Fruit fly (Drosophila melanogaster): ENCODE results near the gene Or19b.
"Not testable (repeated sequence)": the region's sequence is repeated elsewhere in the genome, so short reads cannot be mapped to it uniquely, and the experiment has no call there.

Or19b gene

dm6 chrX:20094098-20094497, at the start of gene Or19b:
Gene Or19b, plus strand, starts transcription at chrX:20094398.
- not testable (repeated sequence) for TF ChIP-seq Blimp-1, CG6276, lz (GFP tag; optimal IDR thresholded peaks at IDR 0.05)

dm6 chrX:20050994-20051393, 43.2 kb upstream of the Or19b start, which contains the start of gene CG9570:
Gene CG9570, plus strand, starts transcription at chrX:20051294.
- no peak for TF ChIP-seq CG7368 (GFP tag; optimal IDR thresholded peaks at IDR 0.05)
- no peak for TF ChIP-seq svp (GFP tag)
- no peak for TF ChIP-seq achi (GFP tag; optimal IDR thresholded peaks at IDR 0.05)
- no peak for TF ChIP-seq Sox102F (GFP tag; optimal IDR thresholded peaks at IDR 0.05)
- TF ChIP-seq CG6808 (GFP tag; optimal IDR thresholded peaks at IDR 0.05) = no peak
- no peak for TF ChIP-seq Blimp-1 (GFP tag; optimal IDR thresholded peaks at IDR 0.05)
- TF ChIP-seq CG8319 (GFP tag; optimal IDR thresholded peaks at IDR 0.05) = no peak
- no peak for TF ChIP-seq vri (GFP tag; optimal IDR thresholded peaks at IDR 0.05)
- no peak for TF ChIP-seq CG11902 (GFP tag; optimal IDR thresholded peaks at IDR 0.05)
- TF ChIP-seq eg (GFP tag; IDR thresholded peaks at IDR 0.05) = no peak
- TF ChIP-seq CG10631 (GFP tag; optimal IDR thresholded peaks at IDR 0.05) = no peak
- no peak for TF ChIP-seq CG11294 (GFP tag; IDR thresholded peaks at IDR 0.05)
- no peak for TF ChIP-seq Hr39 (GFP tag; optimal IDR thresholded peaks at IDR 0.05)
- no peak for TF ChIP-seq CG8119 (GFP tag; IDR thresholded peaks at IDR 0.05)
- TF ChIP-seq CG10669 (GFP tag; optimal IDR thresholded peaks at IDR 0.05) = no peak

dm6 chrX:20062576-20062975, 31.6 kb upstream of the Or19b start, which contains the start of gene Dop2R:
Gene Dop2R, minus strand, starts transcription at chrX:20062706.
- TF ChIP-seq CG8632 (GFP tag; optimal IDR thresholded peaks at IDR 0.05) (no peak), Sox102F (GFP tag; optimal IDR thresholded peaks at IDR 0.05) (no peak), ss (GFP tag; optimal IDR thresholded peaks at IDR 0.05) (no peak), Eip78C (GFP tag) (no peak), CG11294 (GFP tag; IDR thresholded peaks at IDR 0.05) (no peak), pdm3 (GFP tag; optimal IDR thresholded peaks at IDR 0.05) (no peak), Sox15 (GFP tag; optimal IDR thresholded peaks at IDR 0.05) (no peak), CG8319 (GFP tag; optimal IDR thresholded peaks at IDR 0.05) (no peak), net (GFP tag; optimal IDR thresholded peaks at IDR 0.05) (no peak), CG6808 (GFP tag; optimal IDR thresholded peaks at IDR 0.05) (no peak), OdsH (GFP tag; optimal IDR thresholded peaks at IDR 0.05) (no peak), CG6854 (GFP tag; optimal IDR thresholded peaks at IDR 0.05) (no peak), CG32006 (GFP tag; optimal IDR thresholded peaks at IDR 0.05) (no peak), topi (GFP tag; optimal IDR thresholded peaks at IDR 0.05) (no peak), CG10669 (GFP tag; optimal IDR thresholded peaks at IDR 0.05) (no peak), fd85E (GFP tag; optimal IDR thresholded peaks at IDR 0.05) (no peak)

- TF ChIP-seq CG8632 (GFP tag; optimal IDR thresholded peaks at IDR 0.05) = no peak
- no peak for TF ChIP-seq CG11294 (GFP tag; IDR thresholded peaks at IDR 0.05)
- no peak for TF ChIP-seq net (GFP tag; optimal IDR thresholded peaks at IDR 0.05)
- no peak for TF ChIP-seq svp (GFP tag)
- no peak for TF ChIP-seq Eip78C (GFP tag)
- TF ChIP-seq CG3919 (GFP tag; optimal IDR thresholded peaks at IDR 0.05) = no peak
- TF ChIP-seq Ets96B (tag; optimal IDR thresholded peaks at IDR 0.05) = no peak
- no peak for TF ChIP-seq Blimp-1 (GFP tag; optimal IDR thresholded peaks at IDR 0.05)
- TF ChIP-seq Sox15 (GFP tag; optimal IDR thresholded peaks at IDR 0.05) = no peak
- no peak for TF ChIP-seq Hr4 (GFP tag; optimal IDR thresholded peaks at IDR 0.05)
- no peak for TF ChIP-seq Gug (GFP tag; IDR thresholded peaks at IDR 0.05)
These were observed 27.2 kb upstream of the Or19b start for dm6 chrX:20067017-20067416.

- no peak for TF ChIP-seq CG4318 (GFP tag; optimal IDR thresholded peaks at IDR 0.05)
These were observed 10.4 kb upstream of the Or19b start for dm6 chrX:20083762-20084161.
